Worm (Caenorhabditis elegans): ENCODE results near the gene skr-13.

The skr-13 gene

DNA sequence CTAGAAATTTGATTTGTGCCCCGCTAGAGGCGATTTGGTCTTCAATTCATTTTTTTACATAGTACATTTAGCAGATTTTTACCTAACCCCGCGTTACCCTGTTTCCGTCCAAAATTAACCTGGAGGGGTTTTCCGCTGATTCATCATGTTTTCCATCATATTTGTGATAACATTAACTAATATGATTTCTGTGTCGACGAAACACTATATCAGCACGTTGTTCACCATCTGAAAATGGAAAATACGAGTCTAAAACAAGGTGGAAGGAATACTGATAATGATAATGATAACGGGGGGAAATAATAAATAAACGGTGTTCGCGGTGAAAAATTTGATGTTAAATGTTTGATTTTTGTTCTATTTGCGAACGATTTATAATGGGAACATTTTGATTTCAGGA lies 9.3 kb upstream of the skr-13 start (continued):
- TF ChIP-seq saeg-2 (GFP tag; IDR thresholded peaks at IDR 0.05) (no peak), duxl-1 (tag; optimal IDR thresholded peaks at IDR 0.05; ENCODE audit: poor library complexity) (no peak), ceh-82 (tag; optimal IDR thresholded peaks at IDR 0.05) (no peak), nhr-102 (tag; optimal IDR thresholded peaks at IDR 0.05) (no peak), Y105C5A.15 (GFP tag; IDR thresholded peaks at IDR 0.05) (no peak), pha-4 (GFP tag; IDR thresholded peaks at IDR 0.05) (no peak), pha-4 (tag; optimal IDR thresholded peaks at IDR 0.05) (no peak), aly-2 (tag; optimal IDR thresholded peaks at IDR 0.05) (no peak), daf-19 (GFP tag; conservative IDR thresholded peaks at IDR 0.05) (no peak), R02D3.7 (tag; optimal IDR thresholded peaks at IDR 0.05) (no peak), ceh-62 (tag; optimal IDR thresholded peaks at IDR 0.05) (no peak), egl-27 (tag; optimal IDR thresholded peaks at IDR 0.05) (no peak), jun-1 (tag; optimal IDR thresholded peaks at IDR 0.05) (no peak), mep-1 (tag; optimal IDR thresholded peaks at IDR 0.05) (no peak), lsy-2 (tag; optimal IDR thresholded peaks at IDR 0.05) (no peak), unc-130 (GFP tag; optimal IDR thresholded peaks at IDR 0.05) (no peak), ZK546.5 (tag; optimal IDR thresholded peaks at IDR 0.05) (no peak), nhr-76 (tag; optimal IDR thresholded peaks at IDR 0.05) (no peak), nhr-77 (tag; optimal IDR thresholded peaks at IDR 0.05) (peak; percentile 57), set-16 (GFP tag; IDR thresholded peaks at IDR 0.05) (no peak), F26F4.8 (GFP tag; conservative IDR thresholded peaks at IDR 0.05) (no peak), ztf-7 (tag; optimal IDR thresholded peaks at IDR 0.05) (no peak), daf-8 (GFP tag; IDR thresholded peaks at IDR 0.05) (no peak), unc-39 (tag; optimal IDR thresholded peaks at IDR 0.05) (no peak), F44E2.7 (GFP tag; IDR thresholded peaks at IDR 0.05) (no peak), nhr-41 (GFP tag; IDR thresholded peaks at IDR 0.05) (no peak), ctbp-1 (GFP tag; IDR thresholded peaks at IDR 0.05) (no peak), fos-1 (tag; optimal IDR thresholded peaks at IDR 0.05) (no peak), dmd-8 (GFP tag; IDR thresholded peaks at IDR 0.05) (no peak), zip-2 (tag; optimal IDR thresholded peaks at IDR 0.05) (no peak), nhr-111 (GFP tag; optimal IDR thresholded peaks at IDR 0.05) (no peak), T20F7.1 (GFP tag; optimal IDR thresholded peaks at IDR 0.05) (no peak), nhr-42 (GFP tag; IDR thresholded peaks at IDR 0.05) (no peak), madf-5 (GFP tag; IDR thresholded peaks at IDR 0.05) (no peak), lin-39 (tag; optimal IDR thresholded peaks at IDR 0.05) (no peak), dmd-9 (GFP tag; IDR thresholded peaks at IDR 0.05) (no peak), ztf-11 (tag; optimal IDR thresholded peaks at IDR 0.05) (no peak), mxl-3 (GFP tag; optimal IDR thresholded peaks at IDR 0.05) (peak; percentile 88), lim-7 (GFP tag; IDR thresholded peaks at IDR 0.05) (no peak), aha-1 (tag) (peak; percentile 93), spr-3 (GFP tag; optimal IDR thresholded peaks at IDR 0.05) (no peak), gei-8 (GFP tag; optimal IDR thresholded peaks at IDR 0.05) (no peak), Y48G9A.11 (GFP tag; IDR thresholded peaks at IDR 0.05) (no peak), T26A8.4 (GFP tag; IDR thresholded peaks at IDR 0.05) (no peak), hmg-1.1 (GFP tag; IDR thresholded peaks at IDR 0.05) (no peak), dve-1 (tag; optimal IDR thresholded peaks at IDR 0.05; ENCODE audit: insufficient read depth) (peak; percentile 93), rbr-2 (tag; optimal IDR thresholded peaks at IDR 0.05) (no peak), madf-9 (GFP tag; conservative IDR thresholded peaks at IDR 0.05) (no peak), D1046.2 (GFP tag; IDR thresholded peaks at IDR 0.05) (no peak), cey-2 (tag; optimal IDR thresholded peaks at IDR 0.05; ENCODE audit: borderline replicate concordance, insufficient read depth) (no peak), snpc-1.2 (GFP tag; IDR thresholded peaks at IDR 0.05) (no peak), hif-1 (tag; optimal IDR thresholded peaks at IDR 0.05) (no peak), nhr-28 (tag; optimal IDR thresholded peaks at IDR 0.05) (peak; percentile 90), snpc-4 (tag; optimal IDR thresholded peaks at IDR 0.05) (no peak)
